Fruit fly (Drosophila melanogaster) whole organism: ENCODE data around the gene CG14079.

ENCODE experiments used
- EcR ChIP-seq, 2 experiments: fragments of >200 bp; optimal IDR thresholded peaks; 2 replicates each; lab custom pipeline; 2017; ENCODE audit warnings: missing biosample characterization in 2 of 2, missing genetic modification characterization in 2 of 2, missing genetic modification reagents in 2 of 2
- pan ChIP-seq: fragments of >200 bp; optimal IDR thresholded peaks from 2 replicates; lab custom pipeline; 2017
- psq ChIP-seq: fragments of >200 bp; optimal IDR thresholded peaks from 2 replicates; lab custom pipeline; 2017

- TF ChIP-seq pan (no peak), psq (lab: Kevin White, UChicago) (no peak), EcR (GFP tag; optimal IDR thresholded peaks at IDR 0.05; lab: Kevin White, UChicago) (no peak)
These were observed 43.5 kb upstream of the CG14079 start for dm6 chr3L:19054266-19054665.
